Worm (Caenorhabditis elegans) whole organism, mixed stage, embryonic: ENCODE results near the gene F58F9.8.

ENCODE experiments used
- M03D4.4 ChIP-seq: sonication (generic microtip); optimal IDR thresholded peaks from 2 replicates; lab custom pipeline; 2017; ENCODE audit warnings: mild to moderate bottlenecking, missing genetic modification characterization, missing compliant biosample characterization
- bed-3 ChIP-seq: fragments of 200-800 bp; sonication (Bioruptor generic); optimal IDR thresholded peaks from 3 replicates; lab custom pipeline; 2018; ENCODE audit warnings: mild to moderate bottlenecking, missing genetic modification characterization, moderate library complexity, missing compliant biosample characterization
- blmp-1 ChIP-seq: fragments of 150-350 bp; optimal IDR thresholded peaks from 2 replicates; lab custom pipeline; 2014; ENCODE audit warnings: missing biosample characterization, missing genetic modification characterization
- ceh-39 ChIP-seq: fragments of 150-350 bp; optimal IDR thresholded peaks from 2 replicates; lab custom pipeline; 2014; ENCODE audit warnings: missing biosample characterization, missing genetic modification characterization
- ceh-83 ChIP-seq: fragments of 200-800 bp; sonication (Bioruptor generic); optimal IDR thresholded peaks from 2 replicates; lab custom pipeline; 2018; ENCODE audit warnings: mild to moderate bottlenecking, missing genetic modification characterization, missing compliant biosample characterization
- ces-1 ChIP-seq: fragments of 150-350 bp; optimal IDR thresholded peaks from 2 replicates; lab custom pipeline; 2014; ENCODE audit warnings: missing biosample characterization, missing genetic modification reagents, missing genetic modification characterization
- cnd-1 ChIP-seq: fragments of 200-800 bp; sonication (Bioruptor generic); optimal IDR thresholded peaks from 2 replicates; lab custom pipeline; 2018; ENCODE audit warnings: mild to moderate bottlenecking, missing genetic modification characterization, missing compliant biosample characterization
- drap-1 ChIP-seq: fragments of 200-800 bp; sonication (Bioruptor generic); optimal IDR thresholded peaks from 3 replicates; lab custom pipeline; 2018; ENCODE audit warnings: mild to moderate bottlenecking, missing genetic modification characterization, missing compliant biosample characterization
- elt-1 ChIP-seq: sonication (generic microtip); optimal IDR thresholded peaks from 2 replicates; lab custom pipeline; 2017; ENCODE audit warnings: missing genetic modification characterization, mild to moderate bottlenecking, missing compliant biosample characterization, antibody characterized with exemption, moderate library complexity, borderline replicate concordance; ENCODE audit not compliant: insufficient read depth
- elt-3 ChIP-seq: fragments of 150-350 bp; optimal IDR thresholded peaks from 2 replicates; lab custom pipeline; 2014; ENCODE audit warnings: missing biosample characterization, missing genetic modification characterization
- flh-1 ChIP-seq: fragments of 200-800 bp; sonication (Bioruptor generic); optimal IDR thresholded peaks from 2 replicates; lab custom pipeline; 2018; ENCODE audit warnings: mild to moderate bottlenecking, missing genetic modification characterization, moderate library complexity, missing compliant biosample characterization
- ham-2 ChIP-seq: fragments of 200-800 bp; sonication (Bioruptor generic); optimal IDR thresholded peaks from 2 replicates; lab custom pipeline; 2018; ENCODE audit warnings: mild to moderate bottlenecking, missing genetic modification characterization, missing compliant biosample characterization
- hlh-1 ChIP-seq: fragments of 150-350 bp; optimal IDR thresholded peaks from 2 replicates; lab custom pipeline; 2014; ENCODE audit warnings: missing biosample characterization, missing genetic modification reagents, missing genetic modification characterization
- lin-13 ChIP-seq: fragments of 150-350 bp; optimal IDR thresholded peaks from 2 replicates; lab custom pipeline; 2014; ENCODE audit warnings: missing biosample characterization, missing genetic modification characterization
- lin-32 ChIP-seq: fragments of 200-800 bp; sonication (Bioruptor generic); optimal IDR thresholded peaks from 2 replicates; lab custom pipeline; 2018; ENCODE audit warnings: mild to moderate bottlenecking, missing genetic modification characterization, missing compliant biosample characterization
- lsy-2 ChIP-seq: fragments of 150-350 bp; optimal IDR thresholded peaks from 2 replicates; lab custom pipeline; 2014; ENCODE audit warnings: missing biosample characterization, missing genetic modification characterization
- mab-5 ChIP-seq: fragments of 150-350 bp; optimal IDR thresholded peaks from 2 replicates; lab custom pipeline; 2014; ENCODE audit warnings: missing biosample characterization, missing genetic modification characterization
- mep-1 ChIP-seq: fragments of 150-350 bp; optimal IDR thresholded peaks from 2 replicates; lab custom pipeline; 2017; ENCODE audit warnings: missing biosample characterization, missing genetic modification reagents, missing genetic modification characterization, inconsistent platforms
- mls-2 ChIP-seq: sonication (generic microtip); optimal IDR thresholded peaks from 2 replicates; lab custom pipeline; 2016; ENCODE audit warnings: mild to moderate bottlenecking, missing genetic modification characterization, moderate library complexity, missing compliant biosample characterization
- nhr-12 ChIP-seq: fragments of 150-350 bp; optimal IDR thresholded peaks from 2 replicates; lab custom pipeline; 2014; ENCODE audit warnings: missing biosample characterization, missing genetic modification characterization
- nhr-2 ChIP-seq: fragments of 150-350 bp; optimal IDR thresholded peaks from 2 replicates; lab custom pipeline; 2014; ENCODE audit warnings: missing biosample characterization, missing genetic modification characterization
- nhr-237 ChIP-seq: fragments of 150-350 bp; optimal IDR thresholded peaks from 2 replicates; lab custom pipeline; 2014; ENCODE audit warnings: missing biosample characterization, missing genetic modification characterization
- nhr-28 ChIP-seq: fragments of 150-350 bp; optimal IDR thresholded peaks from 2 replicates; lab custom pipeline; 2014; ENCODE audit warnings: missing biosample characterization, missing genetic modification characterization
- nhr-76 ChIP-seq: sonication (generic microtip); optimal IDR thresholded peaks from 2 replicates; lab custom pipeline; 2017; ENCODE audit warnings: missing biosample characterization, missing genetic modification characterization
- pha-4 ChIP-seq: fragments of 150-350 bp; optimal IDR thresholded peaks from 2 replicates; lab custom pipeline; 2018; ENCODE audit warnings: missing biosample characterization, missing genetic modification reagents, missing genetic modification characterization
- sem-2 ChIP-seq: fragments of 200-800 bp; sonication (Bioruptor generic); optimal IDR thresholded peaks from 2 replicates; lab custom pipeline; 2018; ENCODE audit warnings: mild to moderate bottlenecking, missing genetic modification characterization, missing compliant biosample characterization
- snpc-4 ChIP-seq: fragments of 150-350 bp; optimal IDR thresholded peaks from 2 replicates; lab custom pipeline; 2014; ENCODE audit warnings: missing biosample characterization, missing genetic modification characterization
- sptf-1 ChIP-seq: sonication (generic microtip); optimal IDR thresholded peaks from 2 replicates; lab custom pipeline; 2017; ENCODE audit warnings: mild to moderate bottlenecking, missing genetic modification characterization, moderate library complexity, missing compliant biosample characterization
- tbx-8 ChIP-seq: fragments of 200-800 bp; sonication (Bioruptor generic); optimal IDR thresholded peaks from 2 replicates; lab custom pipeline; 2018; ENCODE audit warnings: mild to moderate bottlenecking, missing genetic modification characterization, moderate library complexity, missing compliant biosample characterization
- unc-39 ChIP-seq: fragments of 150-350 bp; optimal IDR thresholded peaks from 2 replicates; lab custom pipeline; 2014; ENCODE audit warnings: missing biosample characterization, missing genetic modification characterization
- zip-8 ChIP-seq: fragments of 150-350 bp; optimal IDR thresholded peaks from 2 replicates; lab custom pipeline; 2014; ENCODE audit warnings: missing biosample characterization, missing genetic modification characterization
- ztf-11 ChIP-seq: fragments of 150-350 bp; optimal IDR thresholded peaks from 2 replicates; lab custom pipeline; 2014; ENCODE audit warnings: missing biosample characterization, missing genetic modification characterization

F58F9.8 gene

DNA sequence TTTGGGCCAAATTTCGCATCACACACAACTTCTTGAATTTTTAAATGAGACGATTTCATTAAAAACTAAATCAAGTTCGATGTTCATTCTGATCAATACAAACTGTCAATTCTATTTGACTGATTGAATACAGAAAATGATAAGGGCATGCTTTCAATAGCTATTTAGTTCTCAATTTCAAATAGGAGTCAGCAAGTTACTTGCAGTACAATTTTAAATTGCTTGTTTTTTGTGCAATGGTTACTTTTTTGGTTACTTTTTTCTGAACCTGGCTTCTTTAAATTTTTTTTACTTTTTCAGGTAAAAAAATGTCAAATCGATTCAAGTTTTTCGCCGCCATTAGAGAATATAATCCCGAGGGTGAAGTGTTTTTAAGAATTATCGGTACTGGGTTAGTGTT, 12.8 kb upstream of the F58F9.8 start, which contains the start of gene C49A9.2:
Gene C49A9.2 (plus strand): TSS at position 301 of the 400 bp plus-strand sequence.
- no peak for TF ChIP-seq sem-2 (GFP tag; lab: Kevin White, UChicago)
- no peak for TF ChIP-seq drap-1 (GFP tag; lab: Kevin White, UChicago)
- no peak for TF ChIP-seq snpc-4 (tag; lab: Kevin White, UChicago)
- TF ChIP-seq mls-2: no peak
- no peak for TF ChIP-seq ces-1 (GFP tag; lab: Kevin White, UChicago)
- TF ChIP-seq blmp-1 (tag; lab: Kevin White, UChicago): no peak
- TF ChIP-seq pha-4 (tag; lab: Kevin White, UChicago): no peak
- no peak for TF ChIP-seq nhr-76 (tag; lab: Kevin White, UChicago)
- TF ChIP-seq mab-5 (tag; lab: Kevin White, UChicago): no peak
- no peak for TF ChIP-seq nhr-28 (tag; lab: Kevin White, UChicago)
- TF ChIP-seq, all 35 proteins: peak for 0

DNA sequence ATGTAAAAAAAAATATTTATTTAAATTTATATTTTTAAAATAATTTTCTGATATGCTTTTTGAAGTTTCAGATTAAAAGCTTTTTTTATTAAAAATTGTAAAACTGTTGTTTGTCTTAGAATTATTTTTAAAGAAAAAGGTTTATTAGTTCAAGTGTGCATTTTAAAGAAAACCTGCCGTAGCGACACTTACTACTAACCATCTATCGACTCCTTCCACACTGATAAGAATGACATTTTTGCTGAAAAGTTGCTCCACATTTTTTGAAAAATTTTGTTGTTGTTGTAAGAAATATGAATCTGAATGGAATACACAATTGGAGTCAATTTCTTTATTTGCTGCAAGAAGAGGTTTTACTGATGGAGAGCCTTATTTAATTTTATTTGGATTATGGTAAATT, 10.0 kb upstream of the F58F9.8 start, which contains the start of gene C49A9.1:
Gene C49A9.1 (plus strand): TSS at position 217 of the 400 bp plus-strand sequence.
- TF ChIP-seq bed-3 (GFP tag; lab: Kevin White, UChicago): no peak
- TF ChIP-seq elt-1 (tag; lab: Kevin White, UChicago): no peak
- no peak for TF ChIP-seq M03D4.4 (tag; lab: Kevin White, UChicago)
- TF ChIP-seq nhr-28 (tag; lab: Kevin White, UChicago): no peak
- no peak for TF ChIP-seq zip-8 (tag; lab: Kevin White, UChicago)
- no peak for TF ChIP-seq cnd-1
- no peak for TF ChIP-seq hlh-1 (tag; lab: Kevin White, UChicago)
- no peak for TF ChIP-seq pha-4 (tag; lab: Kevin White, UChicago)
- TF ChIP-seq nhr-237 (tag; lab: Kevin White, UChicago): no peak
- no peak for TF ChIP-seq flh-1 (GFP tag; lab: Kevin White, UChicago)
- no peak for TF ChIP-seq lin-32 (GFP tag; lab: Kevin White, UChicago)
- TF ChIP-seq unc-39: no peak
- no peak for TF ChIP-seq nhr-12
- TF ChIP-seq, all 35 proteins: peak for 0

DNA sequence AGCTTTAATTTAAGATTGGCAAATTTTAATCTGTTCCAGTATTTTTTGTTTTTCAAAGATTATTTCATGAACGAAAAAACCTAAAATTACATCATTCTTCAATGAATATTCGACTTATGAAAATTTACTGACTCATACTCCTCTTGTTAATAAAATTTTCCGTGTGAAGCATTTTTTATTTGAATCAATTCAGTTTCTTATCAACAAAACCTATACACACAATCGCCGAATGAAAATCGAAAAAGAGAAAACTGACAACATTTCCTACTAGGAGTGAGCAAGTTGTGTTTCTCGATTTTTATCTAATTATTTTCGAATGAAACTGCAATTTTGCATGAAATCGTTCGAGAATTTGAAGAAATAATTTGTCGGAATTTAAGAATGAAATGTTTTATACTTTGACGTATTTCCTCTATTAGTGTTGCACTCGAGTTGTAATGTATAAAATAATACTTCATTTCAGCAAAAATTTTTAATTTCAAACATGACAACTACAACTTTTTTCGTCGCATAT, 7.4 kb upstream of the F58F9.8 start, which contains the start of gene F58F9.4:
Gene F58F9.4 (plus strand): TSS at position 464 of the 514 bp plus-strand sequence.
- TF ChIP-seq elt-1 (tag; lab: Kevin White, UChicago): no peak
- TF ChIP-seq elt-3 (tag; lab: Kevin White, UChicago): no peak
- TF ChIP-seq pha-4 (tag; lab: Kevin White, UChicago): no peak
- no peak for TF ChIP-seq ces-1 (GFP tag; lab: Kevin White, UChicago)
- no peak for TF ChIP-seq cnd-1
- no peak for TF ChIP-seq lsy-2 (tag; lab: Kevin White, UChicago)
- TF ChIP-seq sem-2 (GFP tag; lab: Kevin White, UChicago): no peak
- no peak for TF ChIP-seq ztf-11
- TF ChIP-seq drap-1 (GFP tag; lab: Kevin White, UChicago): no peak
- no peak for TF ChIP-seq nhr-237 (tag; lab: Kevin White, UChicago)
- no peak for TF ChIP-seq mls-2
- no peak for TF ChIP-seq ham-2 (GFP tag; lab: Kevin White, UChicago)
- TF ChIP-seq snpc-4 (tag; lab: Kevin White, UChicago): no peak
- no peak for TF ChIP-seq tbx-8
- TF ChIP-seq nhr-12: no peak
- no peak for TF ChIP-seq bed-3 (GFP tag; lab: Kevin White, UChicago)
- TF ChIP-seq nhr-76 (tag; lab: Kevin White, UChicago): no peak

DNA sequence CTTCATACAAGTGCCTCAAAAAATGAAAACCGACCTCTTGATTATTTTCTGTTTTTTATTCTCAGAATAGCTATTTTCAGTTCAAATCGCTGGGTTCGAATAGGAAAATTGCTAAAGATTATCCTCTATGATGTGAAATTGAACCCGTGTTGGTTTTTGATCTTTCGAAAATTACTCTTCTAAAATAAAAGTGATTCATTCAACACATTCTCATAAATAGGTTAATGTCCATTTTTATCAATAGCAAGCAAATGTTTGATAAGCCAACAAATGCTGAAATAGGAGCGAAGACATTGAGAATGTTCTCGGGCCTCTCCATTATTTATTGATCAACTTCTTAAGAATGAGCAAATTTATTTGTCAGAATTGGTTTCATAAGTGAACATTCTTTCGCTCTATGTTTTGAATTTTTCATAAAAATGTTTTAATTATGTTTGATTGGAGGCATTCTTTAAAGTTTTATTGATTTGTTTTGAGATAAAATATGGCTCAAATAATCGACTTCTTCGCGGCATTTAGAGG, 5.1 kb upstream of the F58F9.8 start, which contains the start of gene F58F9.3:
Gene F58F9.3 (plus strand): TSS at position 472 of the 522 bp plus-strand sequence.
- TF ChIP-seq lin-32 (GFP tag; lab: Kevin White, UChicago) (no peak), nhr-76 (tag; lab: Kevin White, UChicago) (no peak), lin-13 (tag; lab: Kevin White, UChicago) (no peak), drap-1 (GFP tag; lab: Kevin White, UChicago) (no peak), ceh-83 (GFP tag; lab: Kevin White, UChicago) (no peak), sptf-1 (tag; lab: Kevin White, UChicago) (no peak), ham-2 (GFP tag; lab: Kevin White, UChicago) (no peak), elt-3 (tag; lab: Kevin White, UChicago) (no peak), nhr-28 (tag; lab: Kevin White, UChicago) (no peak), flh-1 (GFP tag; lab: Kevin White, UChicago) (no peak), ceh-39 (tag; lab: Kevin White, UChicago) (no peak), lsy-2 (tag; lab: Kevin White, UChicago) (no peak), mep-1 (no peak), blmp-1 (tag; lab: Kevin White, UChicago) (no peak), pha-4 (tag; lab: Kevin White, UChicago) (no peak), nhr-2 (tag; lab: Kevin White, UChicago) (no peak)
